Comparison of ENCODE assay signal across 5 fruit fly cellular contexts in genomic region chr2L:8517256-8517694, dm6.
TF ChIP-seq lines count a peak whose summit lies in the region.

Gene mRpL51 (minus strand): TSS chr2L:8517380.
Gene Uba4 (plus strand): TSS chr2L:8517411.

- peak; percentile 11 for TF ChIP-seq CTCF in whole organism, embryonic (GFP tag; optimal IDR thresholded peaks at IDR 0.05; lab: Kevin White, UChicago)

TF ChIP-seq in whole organism, adult, 20 proteins besides CTCF, POLR2A, EP300 and RAD21 (continues in another document):
- TF ChIP-seq Crg-1 (GFP tag; optimal IDR thresholded peaks at IDR 0.05; lab: Kevin White, UChicago) (peak; percentile 58), CG7101 (tag; optimal IDR thresholded peaks at IDR 0.05; lab: Kevin White, UChicago) (peak; percentile 69), CG11617 (GFP tag; optimal IDR thresholded peaks at IDR 0.05; lab: Kevin White, UChicago) (peak; percentile 53), cic (GFP tag; optimal IDR thresholded peaks at IDR 0.05; lab: Kevin White, UChicago) (peak; percentile 13), CG1620 (GFP tag; optimal IDR thresholded peaks at IDR 0.05; lab: Kevin White, UChicago) (peak; percentile 54), cnc (optimal IDR thresholded peaks at IDR 0.05; lab: Kevin White, UChicago) (no peak), Hr96 (GFP tag; optimal IDR thresholded peaks at IDR 0.05; lab: Kevin White, UChicago) (peak; percentile 49), tj (GFP tag; optimal IDR thresholded peaks at IDR 0.05; lab: Kevin White, UChicago) (peak; percentile 7), CG7045 (GFP tag; optimal IDR thresholded peaks at IDR 0.05; lab: Kevin White, UChicago) (no peak), pad (GFP tag; optimal IDR thresholded peaks at IDR 0.05; lab: Kevin White, UChicago) (peak; percentile 43), CG5204 (GFP tag; optimal IDR thresholded peaks at IDR 0.05; lab: Kevin White, UChicago) (no peak), ovo (GFP tag; optimal IDR thresholded peaks at IDR 0.05; lab: Kevin White, UChicago) (peak; percentile 11), Clk (GFP tag; optimal IDR thresholded peaks at IDR 0.05; lab: Kevin White, UChicago) (no peak), CG14711 (tag; optimal IDR thresholded peaks at IDR 0.05; lab: Kevin White, UChicago) (peak; percentile 56), bab1 (GFP tag; optimal IDR thresholded peaks at IDR 0.05; lab: Kevin White, UChicago) (peak; percentile 55), Mnt (GFP tag; optimal IDR thresholded peaks at IDR 0.05; lab: Kevin White, UChicago) (peak; percentile 67), toe (GFP tag; optimal IDR thresholded peaks at IDR 0.05; lab: Kevin White, UChicago) (no peak), CG12768 (GFP tag; optimal IDR thresholded peaks at IDR 0.05; lab: Kevin White, UChicago) (peak; percentile 9)

TF ChIP-seq in whole organism, embryonic, 481 proteins besides CTCF, POLR2A, EP300 and RAD21 (continues in another document):
- TF ChIP-seq ems (GFP tag; optimal IDR thresholded peaks at IDR 0.05; lab: Kevin White, UChicago) (peak; percentile 27), CG4424 (GFP tag; optimal IDR thresholded peaks at IDR 0.05; lab: Kevin White, UChicago) (peak; percentile 42), Mad (GFP tag; optimal IDR thresholded peaks at IDR 0.05; lab: Kevin White, UChicago) (peak; percentile 36), gfzf (GFP tag; optimal IDR thresholded peaks at IDR 0.05; lab: Kevin White, UChicago) (peak; percentile 26), HLH4C (GFP tag; IDR thresholded peaks at IDR 0.05; lab: Robert Waterston, UW; ENCODE audit: partially characterized antibody) (peak; percentile 69), YL-1 (GFP tag; optimal IDR thresholded peaks at IDR 0.05; lab: Kevin White, UChicago) (peak; percentile 63), CG34376 (GFP tag; optimal IDR thresholded peaks at IDR 0.05; lab: Kevin White, UChicago) (peak; percentile 35), tll (GFP tag; optimal IDR thresholded peaks at IDR 0.05; lab: Kevin White, UChicago) (peak in 1 of 2 experiments; percentile 31), CG12236 (GFP tag; optimal IDR thresholded peaks at IDR 0.05; lab: Kevin White, UChicago) (peak; percentile 14), Hand (GFP tag; optimal IDR thresholded peaks at IDR 0.05; lab: Kevin White, UChicago) (peak; percentile 31), Spps (tag; optimal IDR thresholded peaks at IDR 0.05; lab: Kevin White, UChicago) (no peak), CG11504 (tag; optimal IDR thresholded peaks at IDR 0.05; lab: Kevin White, UChicago) (no peak), gsb-n (tag; optimal IDR thresholded peaks at IDR 0.05; lab: Kevin White, UChicago) (no peak), Dll (GFP tag; IDR thresholded peaks at IDR 0.05; lab: Robert Waterston, UW; ENCODE audit: partially characterized antibody) (peak; percentile 73; the same call in 3 of the 4 replicates), Opbp (GFP tag; IDR thresholded peaks at IDR 0.05; lab: Robert Waterston, UW; ENCODE audit: partially characterized antibody) (peak; percentile 37; the same call in 1 of the 3 replicates), ssp (GFP tag; IDR thresholded peaks at IDR 0.05; lab: Robert Waterston, UW) (no peak), Sry-δ (GFP tag; optimal IDR thresholded peaks at IDR 0.05; lab: Kevin White, UChicago) (peak; percentile 74)

TF ChIP-seq in whole organism, prepupa, 60 proteins besides CTCF, POLR2A, EP300 and RAD21 (continues in another document):
- TF ChIP-seq CG3032 (tag; optimal IDR thresholded peaks at IDR 0.05; lab: Kevin White, UChicago) (peak; percentile 25), svp (GFP tag; lab: Kevin White, UChicago) (no peak), CG16779 (tag; optimal IDR thresholded peaks at IDR 0.05; lab: Kevin White, UChicago) (no peak), esn (GFP tag; optimal IDR thresholded peaks at IDR 0.05; lab: Kevin White, UChicago) (peak; percentile 69), CG8632 (GFP tag; optimal IDR thresholded peaks at IDR 0.05; lab: Kevin White, UChicago) (no peak), CG10631 (GFP tag; optimal IDR thresholded peaks at IDR 0.05; lab: Kevin White, UChicago) (peak; percentile 41), Sox14 (GFP tag; optimal IDR thresholded peaks at IDR 0.05; lab: Kevin White, UChicago) (peak; percentile 54), CG11762 (GFP tag; optimal IDR thresholded peaks at IDR 0.05; lab: Kevin White, UChicago; ENCODE audit: insufficient read depth) (peak; percentile 8), OdsH (GFP tag; optimal IDR thresholded peaks at IDR 0.05; lab: Kevin White, UChicago) (peak; percentile 56), Hr39 (GFP tag; optimal IDR thresholded peaks at IDR 0.05; lab: Kevin White, UChicago) (peak; percentile 42), pdm3 (GFP tag; optimal IDR thresholded peaks at IDR 0.05; lab: Kevin White, UChicago) (no peak), ss (GFP tag; optimal IDR thresholded peaks at IDR 0.05; lab: Kevin White, UChicago) (no peak), CG9139 (GFP tag; optimal IDR thresholded peaks at IDR 0.05; lab: Kevin White, UChicago) (no peak), CG6792 (GFP tag; optimal IDR thresholded peaks at IDR 0.05; lab: Kevin White, UChicago) (peak; percentile 46), vri (GFP tag; optimal IDR thresholded peaks at IDR 0.05; lab: Kevin White, UChicago) (peak; percentile 84), fd85E (GFP tag; optimal IDR thresholded peaks at IDR 0.05; lab: Kevin White, UChicago) (no peak), CG31627 (GFP tag; optimal IDR thresholded peaks at IDR 0.05; lab: Kevin White, UChicago) (peak; percentile 55), lz (GFP tag; optimal IDR thresholded peaks at IDR 0.05; lab: Kevin White, UChicago) (peak; percentile 45), CG8119 (GFP tag; IDR thresholded peaks at IDR 0.05; lab: Robert Waterston, UW) (no peak), CG8319 (GFP tag; optimal IDR thresholded peaks at IDR 0.05; lab: Kevin White, UChicago) (no peak)

TF ChIP-seq in whole organism, pupa, 21 proteins besides CTCF, POLR2A, EP300 and RAD21:
- TF ChIP-seq CG15710 (tag; optimal IDR thresholded peaks at IDR 0.05; lab: Kevin White, UChicago), result peak; percentile 12
- TF ChIP-seq CG13204 (GFP tag; optimal IDR thresholded peaks at IDR 0.05; lab: Kevin White, UChicago), result no peak
- TF ChIP-seq CG32121 (GFP tag; IDR thresholded peaks at IDR 0.05; lab: Robert Waterston, UW), result no peak
- peak; percentile 9 for TF ChIP-seq CG17806 (tag; optimal IDR thresholded peaks at IDR 0.05; lab: Kevin White, UChicago)

TF ChIP-seq in whole organism, wandering third instar larva, 38 proteins besides CTCF, POLR2A, EP300 and RAD21:
- peak; percentile 38 for TF ChIP-seq sv (GFP tag; optimal IDR thresholded peaks at IDR 0.05; lab: Kevin White, UChicago)
- peak; percentile 46 for TF ChIP-seq Sp1 (GFP tag; optimal IDR thresholded peaks at IDR 0.05; lab: Kevin White, UChicago)
- peak; percentile 12 for TF ChIP-seq dsf (GFP tag; optimal IDR thresholded peaks at IDR 0.05; lab: Kevin White, UChicago; ENCODE audit: borderline replicate concordance)
- TF ChIP-seq br (GFP tag; optimal IDR thresholded peaks at IDR 0.05; lab: Kevin White, UChicago), result peak; percentile 56
- TF ChIP-seq Vsx2 (GFP tag; optimal IDR thresholded peaks at IDR 0.05; lab: Kevin White, UChicago; ENCODE audit: partially characterized antibody), result peak; percentile 98
- peak; percentile 42 for TF ChIP-seq Hr83 (GFP tag; optimal IDR thresholded peaks at IDR 0.05; lab: Kevin White, UChicago; ENCODE audit: poor library complexity, severe bottlenecking)
- peak; percentile 53 for TF ChIP-seq ey (GFP tag; optimal IDR thresholded peaks at IDR 0.05; lab: Kevin White, UChicago)
- TF ChIP-seq sage (GFP tag; optimal IDR thresholded peaks at IDR 0.05; lab: Kevin White, UChicago), result no peak
- peak; percentile 46 for TF ChIP-seq psq (GFP tag; optimal IDR thresholded peaks at IDR 0.05; lab: Kevin White, UChicago)
- peak; percentile 43 to 53 for TF ChIP-seq foxo (GFP tag; optimal IDR thresholded peaks at IDR 0.05; lab: Kevin White, UChicago)
- TF ChIP-seq Dfd (GFP tag; optimal IDR thresholded peaks at IDR 0.05; lab: Kevin White, UChicago), result no peak
- no peak for TF ChIP-seq CG9705 (GFP tag; optimal IDR thresholded peaks at IDR 0.05; lab: Kevin White, UChicago)
- TF ChIP-seq Myc (optimal IDR thresholded peaks at IDR 0.05; lab: Kevin White, UChicago), result no peak
- no peak for TF ChIP-seq Rel (GFP tag; optimal IDR thresholded peaks at IDR 0.05; lab: Kevin White, UChicago)
- no peak for TF ChIP-seq Rel (tag; optimal IDR thresholded peaks at IDR 0.05; lab: Kevin White, UChicago)
- TF ChIP-seq Dif (GFP tag; optimal IDR thresholded peaks at IDR 0.05; lab: Kevin White, UChicago; ENCODE audit: partially characterized antibody), result no peak
- TF ChIP-seq HLH106 (tag; optimal IDR thresholded peaks at IDR 0.05; lab: Kevin White, UChicago), result peak; percentile 36
- TF ChIP-seq dmrt93B (GFP tag; optimal IDR thresholded peaks at IDR 0.05; lab: Kevin White, UChicago), result no peak
- TF ChIP-seq CG32264 (GFP tag; optimal IDR thresholded peaks at IDR 0.05; lab: Kevin White, UChicago), result peak; percentile 52
- peak; percentile 72 for TF ChIP-seq Jra (GFP tag; optimal IDR thresholded peaks at IDR 0.05; lab: Kevin White, UChicago)
- no peak for TF ChIP-seq dl (GFP tag; optimal IDR thresholded peaks at IDR 0.05; lab: Kevin White, UChicago; ENCODE audit: insufficient read depth in 1 of 2, partially characterized antibody in 2 of 2)
- TF ChIP-seq jim (GFP tag; optimal IDR thresholded peaks at IDR 0.05; lab: Kevin White, UChicago), result no peak
- peak; percentile 81 for TF ChIP-seq Hnf4 (GFP tag; optimal IDR thresholded peaks at IDR 0.05; lab: Kevin White, UChicago)
- peak; percentile 64 for TF ChIP-seq OdsH (GFP tag; optimal IDR thresholded peaks at IDR 0.05; lab: Kevin White, UChicago)
- TF ChIP-seq Hr78 (GFP tag; optimal IDR thresholded peaks at IDR 0.05; lab: Kevin White, UChicago), result no peak
- TF ChIP-seq h (GFP tag; optimal IDR thresholded peaks at IDR 0.05; lab: Kevin White, UChicago), result peak; percentile 79
- no peak for TF ChIP-seq fru (GFP tag; optimal IDR thresholded peaks at IDR 0.05; lab: Kevin White, UChicago)
- TF ChIP-seq rgr (GFP tag; optimal IDR thresholded peaks at IDR 0.05; lab: Kevin White, UChicago), result peak; percentile 75
- no peak for TF ChIP-seq usp (GFP tag; optimal IDR thresholded peaks at IDR 0.05; lab: Kevin White, UChicago)
